Worm (Caenorhabditis elegans) whole organism, young adult: ENCODE data around the gene srh-237.

Experiments used
- F22D6.2 ChIP-seq: sonication (generic microtip); optimal IDR thresholded peaks from 2 replicates; lab custom pipeline; 2016; ENCODE audit warnings: mild to moderate bottlenecking, missing genetic modification characterization, missing compliant biosample characterization
- T26A5.8 ChIP-seq: sonication (generic microtip); optimal IDR thresholded peaks from 2 replicates; lab custom pipeline; 2016; ENCODE audit warnings: missing genetic modification characterization, missing compliant biosample characterization
- die-1 ChIP-seq: sonication (generic microtip); optimal IDR thresholded peaks from 2 replicates; lab custom pipeline; 2016; ENCODE audit warnings: missing genotype, mild to moderate bottlenecking, missing genetic modification characterization, missing compliant biosample characterization
- gei-17 ChIP-seq: fragments of 200-800 bp; sonication (Bioruptor generic); optimal IDR thresholded peaks from 2 replicates; lab custom pipeline; 2018; ENCODE audit warnings: mild to moderate bottlenecking, missing genetic modification characterization, missing compliant biosample characterization
- mes-4 ChIP-seq: sonication (generic microtip); optimal IDR thresholded peaks from 2 replicates; lab custom pipeline; 2016; ENCODE audit warnings: missing genotype, missing genetic modification characterization, missing compliant biosample characterization
- snpc-4 ChIP-seq, 5 experiments: fragments of 150-350 bp in 1 of 5; sonication (generic microtip) in 4 of 5; optimal IDR thresholded peaks; 2 replicates each; lab custom pipeline; 2014 to 2018; ENCODE audit warnings: missing genetic modification characterization in 5 of 5, missing biosample characterization in 3 of 5, antibody characterized with exemption in 2 of 5, mild to moderate bottlenecking in 2 of 5, missing compliant biosample characterization in 2 of 5, missing genotype in 2 of 5, moderate library complexity in 2 of 5, missing genetic modification reagents in 1 of 5
- xnd-1 ChIP-seq: sonication (generic microtip); optimal IDR thresholded peaks from 2 replicates; lab custom pipeline; 2016; ENCODE audit warnings: missing genotype, missing genetic modification reagents, missing genetic modification characterization, missing compliant biosample characterization

DNA sequence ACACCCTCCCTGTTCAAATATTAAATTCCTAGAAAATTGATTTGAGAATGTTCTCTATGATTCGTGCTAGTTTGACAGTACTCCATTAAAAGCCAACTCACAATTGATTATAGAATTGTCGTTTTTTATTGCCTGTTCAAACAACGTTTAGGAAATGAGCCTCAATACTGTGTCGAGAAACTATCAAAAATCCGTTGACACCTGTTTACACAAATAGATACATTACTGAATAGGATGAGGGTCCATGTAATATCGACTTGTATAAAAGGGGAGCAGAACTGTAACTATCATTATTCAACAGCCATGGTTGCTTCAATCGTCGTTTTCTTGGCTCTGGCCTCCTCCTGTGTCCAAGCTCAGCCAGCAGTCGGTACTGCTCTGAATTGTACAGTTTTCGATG is 10.7 kb downstream of the srh-237 start, which contains the start of gene ZK218.5:
- TF ChIP-seq mes-4 (tag; lab: Kevin White, UChicago) (no peak), die-1 (tag; lab: Kevin White, UChicago) (no peak), xnd-1 (tag; lab: Kevin White, UChicago) (no peak), T26A5.8 (no peak), gei-17 (GFP tag; lab: Kevin White, UChicago) (no peak), F22D6.2 (tag; lab: Kevin White, UChicago) (no peak), snpc-4 (GFP tag; optimal IDR thresholded peaks at IDR 0.05; lab: Kevin White, UChicago) (no peak), snpc-4 (tag; optimal IDR thresholded peaks at IDR 0.05; lab: Kevin White, UChicago) (no peak)
